Worm (Caenorhabditis elegans) whole organism, L4 larva: ENCODE results near the gene clpr-2.

ENCODE experiments used
- F10B5.3 ChIP-seq: sonication (generic microtip); optimal IDR thresholded peaks from 2 replicates; lab custom pipeline; 2016; ENCODE audit warnings: mild to moderate bottlenecking, missing genetic modification characterization, missing compliant biosample characterization
- F26F4.8 ChIP-seq: fragments of 200-800 bp; sonication (Bioruptor generic); conservative IDR thresholded peaks from 2 replicates; pipeline ENCODE4 v1.3.6; 2022; ENCODE audit warnings: missing genetic modification characterization, missing compliant biosample characterization
- T20F7.1 ChIP-seq: fragments of 200-800 bp; sonication (Bioruptor generic); optimal IDR thresholded peaks from 2 replicates; lab custom pipeline; 2018; ENCODE audit warnings: mild to moderate bottlenecking, missing genetic modification characterization, missing compliant biosample characterization
- T26A8.4 ChIP-seq: fragments of 200-800 bp; sonication (Bioruptor generic); IDR thresholded peaks from 2 replicates; pipeline ENCODE4 v1.3.6; 2022; ENCODE audit warnings: missing genetic modification characterization, missing compliant biosample characterization
- Y48G9A.11 ChIP-seq: fragments of 200-800 bp; sonication (Bioruptor generic); IDR thresholded peaks from 2 replicates; pipeline ENCODE4 v1.3.6; 2022; ENCODE audit warnings: missing genetic modification reagents, missing genetic modification characterization, missing compliant biosample characterization
- Y5F2A.4 ChIP-seq: fragments of 200-800 bp; sonication (Bioruptor generic); optimal IDR thresholded peaks from 2 replicates; lab custom pipeline; 2018; ENCODE audit warnings: mild to moderate bottlenecking, missing genetic modification characterization, missing compliant biosample characterization
- ama-1 ChIP-seq: fragments of 150-350 bp; optimal IDR thresholded peaks from 2 replicates; lab custom pipeline; 2014; ENCODE audit warnings: inconsistent platforms, mixed read lengths
- ceh-20 ChIP-seq: fragments of 200-800 bp; sonication (Bioruptor generic); IDR thresholded peaks from 2 replicates; pipeline ENCODE4 v1.3.6; 2022; ENCODE audit warnings: missing genetic modification reagents, missing genetic modification characterization, missing compliant biosample characterization
- ceh-28 ChIP-seq: fragments of 150-350 bp; optimal IDR thresholded peaks from 2 replicates; lab custom pipeline; 2014; ENCODE audit warnings: missing biosample characterization, missing genetic modification reagents, missing genetic modification characterization
- ceh-32 ChIP-seq: sonication (generic microtip); optimal IDR thresholded peaks from 2 replicates; lab custom pipeline; 2016; ENCODE audit warnings: mild to moderate bottlenecking, missing genetic modification characterization, missing compliant biosample characterization; ENCODE audit not compliant: poor library complexity
- ctbp-1 ChIP-seq: fragments of 200-800 bp; sonication (Bioruptor generic); IDR thresholded peaks from 2 replicates; pipeline ENCODE4 v1.3.6; 2022; ENCODE audit warnings: missing genetic modification reagents, missing genetic modification characterization, missing compliant biosample characterization
- daf-19 ChIP-seq: fragments of 200-800 bp; sonication (Bioruptor generic); conservative IDR thresholded peaks from 2 replicates; pipeline ENCODE4 v1.3.6; 2022; ENCODE audit warnings: missing genetic modification characterization, missing compliant biosample characterization
- daf-8 ChIP-seq: fragments of 200-800 bp; sonication (Bioruptor generic); IDR thresholded peaks from 2 replicates; pipeline ENCODE4 v1.3.6; 2022; ENCODE audit warnings: missing genetic modification characterization, missing compliant biosample characterization
- dmd-9 ChIP-seq: fragments of 200-800 bp; sonication (Bioruptor generic); IDR thresholded peaks from 2 replicates; pipeline ENCODE4 v1.3.6; 2022; ENCODE audit warnings: missing genetic modification reagents, missing genetic modification characterization, missing compliant biosample characterization
- egl-27 ChIP-seq: sonication (generic microtip); optimal IDR thresholded peaks from 3 replicates; lab custom pipeline; 2017; ENCODE audit warnings: missing biosample characterization, missing genetic modification reagents, missing genetic modification characterization
- fkh-10 ChIP-seq: fragments of 150-350 bp; optimal IDR thresholded peaks from 2 replicates; lab custom pipeline; 2014; ENCODE audit warnings: missing biosample characterization, missing genetic modification reagents, missing genetic modification characterization
- fos-1 ChIP-seq: fragments of 150-350 bp; optimal IDR thresholded peaks from 2 replicates; lab custom pipeline; 2014; ENCODE audit warnings: missing biosample characterization, missing genetic modification characterization
- gei-8 ChIP-seq: fragments of 200-800 bp; sonication (Bioruptor generic); optimal IDR thresholded peaks from 2 replicates; lab custom pipeline; 2018; ENCODE audit warnings: mild to moderate bottlenecking, missing genetic modification characterization, missing compliant biosample characterization
- hif-1 ChIP-seq, 2 experiments: sonication (generic microtip); optimal IDR thresholded peaks; 2 replicates each; lab custom pipeline; 2016 to 2017; ENCODE audit warnings: missing compliant biosample characterization in 2 of 2, missing genetic modification characterization in 2 of 2, missing genetic modification reagents in 2 of 2, missing genotype in 2 of 2, mild to moderate bottlenecking in 1 of 2
- hlh-11 ChIP-seq: fragments of 200-800 bp; sonication (Bioruptor generic); optimal IDR thresholded peaks from 2 replicates; lab custom pipeline; 2018; ENCODE audit warnings: mild to moderate bottlenecking, missing genetic modification characterization, missing compliant biosample characterization
- hmg-1.1 ChIP-seq: fragments of 200-800 bp; sonication (Bioruptor generic); IDR thresholded peaks from 2 replicates; pipeline ENCODE4 v1.3.6; 2022; ENCODE audit warnings: missing genetic modification reagents, missing genetic modification characterization, missing compliant biosample characterization
- lin-29 ChIP-seq: fragments of 200-800 bp; sonication (Bioruptor generic); IDR thresholded peaks from 2 replicates; pipeline ENCODE4 v1.3.6; 2022; ENCODE audit warnings: missing genetic modification reagents, missing genetic modification characterization, missing compliant biosample characterization
- mdt-29 ChIP-seq: fragments of 200-800 bp; sonication (Bioruptor generic); IDR thresholded peaks from 2 replicates; pipeline ENCODE4 v1.3.6; 2022; ENCODE audit warnings: missing genetic modification reagents, missing genetic modification characterization, missing compliant biosample characterization
- nhr-111 ChIP-seq: fragments of 200-800 bp; sonication (Bioruptor generic); optimal IDR thresholded peaks from 2 replicates; lab custom pipeline; 2018; ENCODE audit warnings: mild to moderate bottlenecking, missing genetic modification characterization, missing compliant biosample characterization
- nhr-6 ChIP-seq: fragments of 150-350 bp; optimal IDR thresholded peaks from 2 replicates; lab custom pipeline; 2014; ENCODE audit warnings: missing biosample characterization, missing genetic modification characterization
- nhr-77 ChIP-seq: fragments of 150-350 bp; optimal IDR thresholded peaks from 2 replicates; lab custom pipeline; 2014; ENCODE audit warnings: missing biosample characterization, missing genetic modification characterization
- pha-4 ChIP-seq, 2 experiments: fragments of 150-350 bp in 1 of 2; fragments of 200-800 bp in 1 of 2; sonication (Bioruptor generic) in 1 of 2; IDR thresholded peaks in 1 of 2; optimal IDR thresholded peaks in 1 of 2; 2 replicates each; pipeline versions ENCODE4 v1.3.6 to Lab custom; 2014 to 2022; ENCODE audit warnings: missing genetic modification characterization in 2 of 2, missing genetic modification reagents in 2 of 2, missing biosample characterization in 1 of 2, missing compliant biosample characterization in 1 of 2
- snpc-1.2 ChIP-seq: fragments of 200-800 bp; sonication (Bioruptor generic); IDR thresholded peaks from 2 replicates; pipeline ENCODE4 v1.3.6; 2022; ENCODE audit warnings: missing genetic modification reagents, missing genetic modification characterization, missing compliant biosample characterization
- spr-1 ChIP-seq: sonication (generic microtip); optimal IDR thresholded peaks from 2 replicates; lab custom pipeline; 2016; ENCODE audit warnings: mild to moderate bottlenecking, missing genetic modification characterization, missing compliant biosample characterization
- tra-1 ChIP-seq: fragments of 200-800 bp; sonication (Bioruptor generic); IDR thresholded peaks from 2 replicates; pipeline ENCODE4 v1.3.6; 2022; ENCODE audit warnings: missing genetic modification reagents, missing genetic modification characterization, missing compliant biosample characterization
- unc-130 ChIP-seq: sonication (generic microtip); optimal IDR thresholded peaks from 2 replicates; lab custom pipeline; 2016; ENCODE audit warnings: missing genetic modification reagents, missing genetic modification characterization, missing compliant biosample characterization
- unc-39 ChIP-seq: sonication (generic microtip); optimal IDR thresholded peaks from 2 replicates; lab custom pipeline; 2017; ENCODE audit warnings: missing biosample characterization, missing genetic modification characterization
- unc-62 ChIP-seq, 3 experiments: fragments of 150-350 bp in 1 of 3; sonication (generic microtip); optimal IDR thresholded peaks in 2 of 3; peaks in 1 of 3; 1 replicate in 1 of 3; 2 replicates in 2 of 3; lab custom pipeline; 2014 to 2017; ENCODE audit warnings: missing biosample characterization in 3 of 3, missing genetic modification characterization in 3 of 3, missing genetic modification reagents in 3 of 3, missing genotype in 1 of 3
- zfp-2 ChIP-seq: sonication (generic microtip); optimal IDR thresholded peaks from 2 replicates; lab custom pipeline; 2016; ENCODE audit warnings: mild to moderate bottlenecking, missing genetic modification characterization, missing compliant biosample characterization
- zfp-3 ChIP-seq: fragments of 200-800 bp; sonication (Bioruptor generic); conservative IDR thresholded peaks from 2 replicates; pipeline ENCODE4 v1.3.6; 2022; ENCODE audit warnings: missing genetic modification reagents, missing genetic modification characterization, missing compliant biosample characterization
- zip-2 ChIP-seq: fragments of 150-350 bp; optimal IDR thresholded peaks from 2 replicates; lab custom pipeline; 2014; ENCODE audit warnings: missing biosample characterization, missing genetic modification characterization
- ztf-7 ChIP-seq: fragments of 150-350 bp; optimal IDR thresholded peaks from 2 replicates; lab custom pipeline; 2014; ENCODE audit warnings: missing biosample characterization, missing genetic modification characterization

Gene clpr-2

ce11 chrII:1246855-1247259 is 11.9 kb upstream of the clpr-2 start (continued):
- no peak for TF ChIP-seq Y48G9A.11
- no peak for TF ChIP-seq zfp-3
- peak; percentile 77; the same call in 1 of the 2 replicates for TF ChIP-seq pha-4 (GFP tag; IDR thresholded peaks at IDR 0.05; lab: Robert Waterston, UW)
- TF ChIP-seq pha-4 (tag; optimal IDR thresholded peaks at IDR 0.05; lab: Kevin White, UChicago), result no peak
- peak; percentile 93 for TF ChIP-seq hmg-1.1
- TF ChIP-seq unc-39, result no peak
- no peak for TF ChIP-seq F26F4.8 (GFP tag; lab: Robert Waterston, UW)
- TF ChIP-seq daf-19 (GFP tag; lab: Robert Waterston, UW), result no peak
- TF ChIP-seq egl-27 (tag; lab: Kevin White, UChicago), result no peak
- TF ChIP-seq ceh-28 (tag; lab: Kevin White, UChicago), result peak; percentile 60
- TF ChIP-seq hlh-11 (tag; lab: Kevin White, UChicago), result peak; percentile 99
- peak; percentile 53 for TF ChIP-seq gei-8 (GFP tag; lab: Kevin White, UChicago)
- TF ChIP-seq fos-1, result no peak
- TF ChIP-seq fkh-10 (GFP tag; lab: Kevin White, UChicago), result peak; percentile 62
- no peak for TF ChIP-seq ama-1 (lab: Kevin White, UChicago)
- TF ChIP-seq Y5F2A.4, result no peak
- no peak for TF ChIP-seq unc-130 (GFP tag; lab: Kevin White, UChicago)
- peak; percentile 83 for TF ChIP-seq ctbp-1 (GFP tag; lab: Robert Waterston, UW)
- peak; percentile 61; the same call in 1 of the 2 replicates for TF ChIP-seq snpc-1.2 (GFP tag; lab: Robert Waterston, UW)
- TF ChIP-seq mdt-29 (GFP tag; lab: Robert Waterston, UW), result no peak

- TF ChIP-seq F10B5.3, result no peak
- no peak for TF ChIP-seq ceh-20 (GFP tag; lab: Robert Waterston, UW)
- TF ChIP-seq, all 104 proteins: peak for 0
These were observed 6.5 kb upstream of the clpr-2 start, which contains the start of gene lin-42 for ce11 chrII:1252259-1252658. TSS of gene lin-42 (minus strand) at chrII:1252359.

- TF ChIP-seq ztf-7 (no peak), zfp-2 (tag; lab: Kevin White, UChicago) (no peak), nhr-111 (GFP tag; lab: Kevin White, UChicago) (no peak), nhr-6 (tag; lab: Kevin White, UChicago) (no peak), spr-1 (tag; lab: Kevin White, UChicago) (no peak), Y5F2A.4 (no peak), F26F4.8 (GFP tag; lab: Robert Waterston, UW) (no peak), lin-29 (GFP tag; lab: Robert Waterston, UW) (no peak), nhr-77 (tag; lab: Kevin White, UChicago) (no peak), hif-1 (tag; optimal IDR thresholded peaks at IDR 0.05; lab: Kevin White, UChicago) (no peak), ceh-32 (tag; lab: Kevin White, UChicago) (no peak), snpc-1.2 (GFP tag; lab: Robert Waterston, UW) (no peak), pha-4 (GFP tag; IDR thresholded peaks at IDR 0.05; lab: Robert Waterston, UW) (no peak), pha-4 (tag; optimal IDR thresholded peaks at IDR 0.05; lab: Kevin White, UChicago) (no peak), ceh-28 (tag; lab: Kevin White, UChicago) (no peak), T26A8.4 (GFP tag; lab: Robert Waterston, UW) (no peak), F10B5.3 (no peak), tra-1 (GFP tag; lab: Robert Waterston, UW) (no peak), zip-2 (no peak)
These were observed 3.1 kb upstream of the clpr-2 start, which contains the start of gene clec-119 for ce11 chrII:1255637-1256036. TSS of gene clec-119 (plus strand) at chrII:1255937.

- TF ChIP-seq T20F7.1 (GFP tag; lab: Kevin White, UChicago) (no peak), T26A8.4 (GFP tag; lab: Robert Waterston, UW) (no peak), lin-29 (GFP tag; lab: Robert Waterston, UW) (no peak), daf-8 (GFP tag; lab: Robert Waterston, UW) (no peak), ceh-20 (GFP tag; lab: Robert Waterston, UW) (no peak), ceh-32 (tag; lab: Kevin White, UChicago) (no peak), unc-62 (GFP tag; optimal IDR thresholded peaks at IDR 0.05 in 1 of 2; lab: Kevin White, UChicago) (peak in 1 of 2 experiments; percentile 93), unc-62 (tag; optimal IDR thresholded peaks at IDR 0.05; lab: Kevin White, UChicago) (no peak), dmd-9 (GFP tag; lab: Robert Waterston, UW) (no peak)
These were observed 2.0 kb upstream of the clpr-2 start for ce11 chrII:1256742-1257141.
